Worm (Caenorhabditis elegans) whole organism, L2 larva: ENCODE results near the gene nphp-4.
A peak's percentile ranks its signal among the peaks of the same experiment; 100 is the strongest.

ENCODE experiments used
- F13H6.1 ChIP-seq: sonication (generic microtip); optimal IDR thresholded peaks from 2 replicates; lab custom pipeline; 2016; ENCODE audit warnings: missing genetic modification characterization, missing compliant biosample characterization
- Y55F3AM.14 ChIP-seq: fragments of 200-800 bp; sonication (Bioruptor generic); optimal IDR thresholded peaks from 2 replicates; lab custom pipeline; 2018; ENCODE audit warnings: mild to moderate bottlenecking, missing genetic modification characterization, missing compliant biosample characterization
- ZK546.5 ChIP-seq: sonication (generic microtip); optimal IDR thresholded peaks from 2 replicates; lab custom pipeline; 2017; ENCODE audit warnings: missing biosample characterization, missing genetic modification characterization
- aly-2 ChIP-seq: fragments of 150-350 bp; optimal IDR thresholded peaks from 2 replicates; lab custom pipeline; 2014; ENCODE audit warnings: missing biosample characterization, missing genetic modification characterization
- ama-1 ChIP-seq: fragments of 150-350 bp; optimal IDR thresholded peaks from 2 replicates; lab custom pipeline; 2018; ENCODE audit warnings: inconsistent platforms
- ceh-16 ChIP-seq: fragments of 150-350 bp; optimal IDR thresholded peaks from 2 replicates; lab custom pipeline; 2014; ENCODE audit warnings: missing biosample characterization, missing genetic modification characterization
- ceh-82 ChIP-seq: fragments of 150-350 bp; optimal IDR thresholded peaks from 2 replicates; lab custom pipeline; 2014; ENCODE audit warnings: missing biosample characterization, missing genetic modification characterization
- crh-2 ChIP-seq: sonication (generic microtip); optimal IDR thresholded peaks from 2 replicates; lab custom pipeline; 2017; ENCODE audit warnings: missing biosample characterization, missing genetic modification characterization
- dmd-4 ChIP-seq: sonication (generic microtip); optimal IDR thresholded peaks from 2 replicates; lab custom pipeline; 2017; ENCODE audit warnings: missing biosample characterization, missing genetic modification characterization
- egl-27 ChIP-seq: sonication (generic microtip); optimal IDR thresholded peaks from 3 replicates; lab custom pipeline; 2017; ENCODE audit warnings: missing biosample characterization, missing genetic modification reagents, missing genetic modification characterization
- elt-1 ChIP-seq: fragments of 150-350 bp; optimal IDR thresholded peaks from 2 replicates; lab custom pipeline; 2014; ENCODE audit warnings: missing biosample characterization, missing genetic modification characterization
- lin-11 ChIP-seq: fragments of 150-350 bp; sonication (generic microtip); optimal IDR thresholded peaks from 2 replicates; lab custom pipeline; 2014; ENCODE audit warnings: missing biosample characterization, missing genetic modification characterization, inconsistent platforms, mixed read lengths
- mab-5 ChIP-seq: fragments of 150-350 bp; optimal IDR thresholded peaks from 2 replicates; lab custom pipeline; 2014; ENCODE audit warnings: missing biosample characterization, missing genetic modification characterization
- nhr-10 ChIP-seq: sonication (generic microtip); optimal IDR thresholded peaks from 2 replicates; lab custom pipeline; 2017; ENCODE audit warnings: missing biosample characterization, missing genetic modification characterization
- nhr-11 ChIP-seq: fragments of 150-350 bp; optimal IDR thresholded peaks from 2 replicates; lab custom pipeline; 2014; ENCODE audit warnings: missing biosample characterization, missing genetic modification characterization
- nhr-129 ChIP-seq: fragments of 150-350 bp; optimal IDR thresholded peaks from 2 replicates; lab custom pipeline; 2014; ENCODE audit warnings: missing biosample characterization, missing genetic modification characterization
- nhr-21 ChIP-seq: fragments of 150-350 bp; optimal IDR thresholded peaks from 2 replicates; lab custom pipeline; 2014; ENCODE audit warnings: missing biosample characterization, missing genetic modification characterization
- nhr-23 ChIP-seq: fragments of 150-350 bp; optimal IDR thresholded peaks from 2 replicates; lab custom pipeline; 2014; ENCODE audit warnings: missing biosample characterization, missing genetic modification reagents, missing genetic modification characterization
- nhr-237 ChIP-seq: fragments of 150-350 bp; optimal IDR thresholded peaks from 2 replicates; lab custom pipeline; 2014; ENCODE audit warnings: missing biosample characterization, missing genetic modification characterization
- nhr-25 ChIP-seq: fragments of 150-350 bp; sonication (generic microtip); optimal IDR thresholded peaks from 3 replicates; lab custom pipeline; 2014; ENCODE audit warnings: missing biosample characterization, missing genetic modification characterization
- nhr-6 ChIP-seq: fragments of 150-350 bp; optimal IDR thresholded peaks from 2 replicates; lab custom pipeline; 2014; ENCODE audit warnings: missing biosample characterization, missing genetic modification characterization
- nhr-77 ChIP-seq: fragments of 150-350 bp; optimal IDR thresholded peaks from 2 replicates; lab custom pipeline; 2014; ENCODE audit warnings: missing biosample characterization, missing genetic modification characterization
- skn-1 ChIP-seq: sonication (generic microtip); optimal IDR thresholded peaks from 2 replicates; lab custom pipeline; 2017; ENCODE audit warnings: missing biosample characterization, missing genetic modification characterization
- unc-39 ChIP-seq: fragments of 150-350 bp; optimal IDR thresholded peaks from 2 replicates; lab custom pipeline; 2014; ENCODE audit warnings: missing biosample characterization, missing genetic modification characterization
- unc-55 ChIP-seq: fragments of 150-350 bp; sonication (generic microtip); optimal IDR thresholded peaks from 3 replicates; lab custom pipeline; 2014; ENCODE audit warnings: missing biosample characterization, missing genetic modification reagents, missing genetic modification characterization
- zag-1 ChIP-seq: fragments of 150-350 bp; optimal IDR thresholded peaks from 2 replicates; lab custom pipeline; 2014; ENCODE audit warnings: missing biosample characterization, missing genetic modification characterization
- ztf-1 ChIP-seq: fragments of 200-800 bp; sonication (Bioruptor generic); conservative IDR thresholded peaks from 2 replicates; pipeline ENCODE4 v1.3.6; 2022; ENCODE audit warnings: missing genetic modification characterization, missing compliant biosample characterization
- ztf-4 ChIP-seq: fragments of 150-350 bp; optimal IDR thresholded peaks from 2 replicates; lab custom pipeline; 2014; ENCODE audit warnings: missing biosample characterization, missing genetic modification characterization

The nphp-4 gene

DNA sequence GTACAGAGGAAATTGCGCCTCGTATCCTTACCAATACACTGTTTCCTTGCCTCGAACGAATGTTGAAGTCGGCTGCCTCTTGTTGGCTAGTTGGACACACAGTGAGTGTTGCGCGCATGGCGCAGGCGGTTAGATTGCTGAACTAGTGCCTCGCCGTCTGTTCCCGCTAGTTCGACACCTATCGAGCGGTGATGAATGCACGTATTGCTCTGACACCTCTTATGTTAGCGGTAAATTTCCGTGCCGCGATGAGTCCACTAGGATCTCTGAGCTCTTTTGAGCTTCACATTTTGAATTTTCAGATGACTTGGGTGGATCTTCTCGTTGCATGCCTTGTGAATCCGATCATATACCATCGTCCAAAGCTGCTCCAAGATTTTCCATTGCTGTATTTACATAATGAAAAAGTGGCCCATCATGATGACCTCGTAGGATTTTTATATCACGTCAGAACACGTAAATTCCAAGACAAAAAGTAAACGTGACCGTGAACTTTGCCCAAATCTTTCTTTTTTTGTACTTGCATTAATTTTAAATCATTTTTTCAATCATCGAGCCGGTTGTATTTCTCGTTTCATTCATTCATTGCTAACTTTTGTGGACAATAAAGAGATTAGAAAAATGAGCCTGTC, 60.6 kb downstream of the nphp-4 start, which contains the start of gene F55A11.11 (continued):
- TF ChIP-seq ceh-82 (tag; lab: Kevin White, UChicago) (peak; percentile 2), elt-1 (tag; lab: Kevin White, UChicago) (no peak), ZK546.5 (tag; lab: Kevin White, UChicago) (no peak), Y55F3AM.14 (peak; percentile 70), nhr-237 (no peak), ama-1 (no peak), nhr-25 (tag; lab: Kevin White, UChicago) (peak; percentile 48), unc-39 (no peak), crh-2 (tag; lab: Kevin White, UChicago) (peak; percentile 63), nhr-23 (tag; lab: Kevin White, UChicago) (no peak), ztf-4 (tag; lab: Kevin White, UChicago) (no peak), egl-27 (peak; percentile 20), nhr-21 (peak; percentile 48), dmd-4 (tag; lab: Kevin White, UChicago) (no peak), F13H6.1 (tag; lab: Kevin White, UChicago) (peak; percentile 80), nhr-10 (tag; lab: Kevin White, UChicago) (no peak), nhr-129 (tag; lab: Kevin White, UChicago) (peak; percentile 94), ceh-16 (tag; lab: Kevin White, UChicago) (peak; percentile 33), zag-1 (tag; lab: Kevin White, UChicago) (no peak), unc-55 (GFP tag; lab: Kevin White, UChicago) (no peak), ztf-1 (no peak), mab-5 (tag; lab: Kevin White, UChicago) (no peak), nhr-11 (no peak), nhr-77 (tag; lab: Kevin White, UChicago) (no peak), aly-2 (tag; lab: Kevin White, UChicago) (no peak), nhr-6 (tag; lab: Kevin White, UChicago) (no peak), lin-11 (peak; percentile 88), skn-1 (no peak)
- TF ChIP-seq, all 48 proteins: peak for 21
